Worm (Caenorhabditis elegans) whole organism, dauer: ENCODE results near the gene nac-1.

Experiments used
- unc-62 ChIP-seq: sonication (generic microtip); optimal IDR thresholded peaks from 2 replicates; lab custom pipeline; 2017; ENCODE audit warnings: missing biosample characterization, missing genetic modification reagents, missing genetic modification characterization

The nac-1 gene

ce11 chrX:14894845-14895244 lies at the start of gene nac-1:
nac-1 (plus strand) TSS chrX:14895145.
- TF ChIP-seq unc-62 (GFP tag; lab: Kevin White, UChicago): no peak

- no peak for TF ChIP-seq unc-62 (GFP tag; lab: Kevin White, UChicago)
Measured at ce11 chrX:14845637-14846036, 49.3 kb upstream of the nac-1 start, which contains the start of gene egrh-1. egrh-1 (plus strand) TSS chrX:14845937.

ce11 chrX:14849054-14849453 lies 45.9 kb upstream of the nac-1 start, which contains the start of gene acd-3:
acd-3 (plus strand) TSS chrX:14849275.
- no peak for TF ChIP-seq unc-62 (GFP tag; lab: Kevin White, UChicago)

ce11 chrX:14851904-14852303 lies 43.0 kb upstream of the nac-1 start:
- no peak for TF ChIP-seq unc-62 (GFP tag; lab: Kevin White, UChicago)

- no peak for TF ChIP-seq unc-62 (GFP tag; lab: Kevin White, UChicago)
Measured at ce11 chrX:14853712-14854217, 41.2 kb upstream of the nac-1 start, which contains the start of the genes C27C12.1 and C27C12.4. C27C12.1 (minus strand) TSS chrX:14853762. C27C12.4 (plus strand) TSS chrX:14854086.

- no peak for TF ChIP-seq unc-62 (GFP tag; lab: Kevin White, UChicago)
Measured at ce11 chrX:14861752-14862151, 33.2 kb upstream of the nac-1 start, which contains the start of gene dmd-4. dmd-4 (minus strand) TSS chrX:14861852.

- no peak for TF ChIP-seq unc-62 (GFP tag; lab: Kevin White, UChicago)
Measured at ce11 chrX:14865744-14866143, 29.2 kb upstream of the nac-1 start, which contains the start of gene C27C12.3. C27C12.3 (minus strand) TSS chrX:14865844.

- no peak for TF ChIP-seq unc-62 (GFP tag; lab: Kevin White, UChicago)
Measured at ce11 chrX:14868200-14868599, 26.7 kb upstream of the nac-1 start, which contains the start of gene F31F6.1. F31F6.1 (minus strand) TSS chrX:14868300.

- TF ChIP-seq unc-62 (GFP tag; lab: Kevin White, UChicago): no peak
Measured at ce11 chrX:14871780-14872179, 23.2 kb upstream of the nac-1 start, which contains the start of gene F31F6.2. F31F6.2 (minus strand) TSS chrX:14871880.

- TF ChIP-seq unc-62 (GFP tag; lab: Kevin White, UChicago): no peak
Measured at ce11 chrX:14872817-14873469, 22.0 kb upstream of the nac-1 start, which contains the start of gene F31F6.3. F31F6.3 (minus strand) TSS chrX:14872867.

ce11 chrX:14875668-14876067 lies 19.3 kb upstream of the nac-1 start, which contains the start of gene sssh-1:
sssh-1 (plus strand) TSS chrX:14875968.
- TF ChIP-seq unc-62 (GFP tag; lab: Kevin White, UChicago): no peak

ce11 chrX:14877691-14878090 lies 17.3 kb upstream of the nac-1 start:
- TF ChIP-seq unc-62 (GFP tag; lab: Kevin White, UChicago): no peak

- no peak for TF ChIP-seq unc-62 (GFP tag; lab: Kevin White, UChicago)
Measured at ce11 chrX:14881119-14881518, 13.8 kb upstream of the nac-1 start, which contains the start of gene flp-8. flp-8 (plus strand) TSS chrX:14881419.

ce11 chrX:14885855-14886254 lies 9.1 kb upstream of the nac-1 start:
- TF ChIP-seq unc-62 (GFP tag; lab: Kevin White, UChicago): no peak

ce11 chrX:14888188-14888587 lies 6.8 kb upstream of the nac-1 start, which contains the start of gene daf-6:
daf-6 (plus strand) TSS chrX:14888488.
- no peak for TF ChIP-seq unc-62 (GFP tag; lab: Kevin White, UChicago)

ce11 chrX:14894380-14894779 lies 565 bp upstream of the nac-1 start:
- no peak for TF ChIP-seq unc-62 (GFP tag; lab: Kevin White, UChicago)
